Fruit fly (Drosophila melanogaster) whole organism, embryonic: ENCODE data around the gene Sf3b1.

Source experiments
- Antp ChIP-seq: fragments of 200-800 bp; sonication (Bioruptor generic); optimal IDR thresholded peaks from 3 replicates; lab custom pipeline; 2016; ENCODE audit warnings: missing biosample characterization, missing genetic modification characterization
- Asciz ChIP-seq: fragments of 200-800 bp; sonication (Bioruptor generic); optimal IDR thresholded peaks from 2 replicates; lab custom pipeline; 2017; ENCODE audit warnings: missing biosample characterization, mild to moderate bottlenecking, missing genetic modification characterization, missing genetic modification reagents
- Atf-2 ChIP-seq: fragments of 200-800 bp; sonication (Bioruptor generic); optimal IDR thresholded peaks from 2 replicates; lab custom pipeline; 2016; ENCODE audit warnings: missing biosample characterization, missing genetic modification characterization
- Atf3 ChIP-seq: fragments of 200-800 bp; sonication (Bioruptor generic); optimal IDR thresholded peaks from 3 replicates; lab custom pipeline; 2016; ENCODE audit warnings: missing biosample characterization, missing genetic modification characterization
- BEAF-32 ChIP-seq: fragments of 200-800 bp; sonication (Bioruptor generic); optimal IDR thresholded peaks from 3 replicates; lab custom pipeline; 2017; ENCODE audit warnings: missing biosample characterization, missing genetic modification characterization, mild to moderate bottlenecking, moderate library complexity, missing genetic modification reagents
- BtbVII ChIP-seq: fragments of 200-800 bp; sonication (Bioruptor generic); optimal IDR thresholded peaks from 3 replicates; lab custom pipeline; 2017; ENCODE audit warnings: missing biosample characterization, mild to moderate bottlenecking, missing genetic modification characterization
- CG10274 ChIP-seq: fragments of 200-800 bp; sonication (Bioruptor generic); optimal IDR thresholded peaks from 3 replicates; lab custom pipeline; 2017; ENCODE audit warnings: missing biosample characterization, mild to moderate bottlenecking, missing genetic modification characterization
- CG11695 ChIP-seq: fragments of 200-800 bp; sonication (Bioruptor generic); IDR thresholded peaks from 3 replicates; pipeline ENCODE4 v1.3.6; 2022; ENCODE audit warnings: missing biosample characterization, missing genetic modification characterization
- CG11723 ChIP-seq: fragments of 200-800 bp; sonication (Bioruptor generic); optimal IDR thresholded peaks from 2 replicates; lab custom pipeline; 2017; ENCODE audit warnings: missing biosample characterization, mild to moderate bottlenecking, missing genetic modification characterization
- CG1647 ChIP-seq: fragments of 200-800 bp; sonication (Bioruptor generic); optimal IDR thresholded peaks from 3 replicates; lab custom pipeline; 2016; ENCODE audit warnings: missing biosample characterization, missing genetic modification characterization
- CG16779 ChIP-seq: fragments of 200-800 bp; sonication (Bioruptor generic); IDR thresholded peaks from 2 replicates; pipeline ENCODE4 v1.3.6; 2022; ENCODE audit warnings: missing biosample characterization, missing genetic modification characterization
- CG3163 ChIP-seq: fragments of 200-800 bp; sonication (Bioruptor generic); optimal IDR thresholded peaks from 3 replicates; lab custom pipeline; 2016; ENCODE audit warnings: missing biosample characterization, missing genetic modification characterization
- CG3726 ChIP-seq: fragments of 200-800 bp; sonication (Bioruptor generic); IDR thresholded peaks from 3 replicates; pipeline ENCODE4, ENCODE4 v1.3.6; 2022; ENCODE audit warnings: missing biosample characterization, missing genetic modification characterization
- CG4360 ChIP-seq: fragments of 200-800 bp; sonication (Bioruptor generic); IDR thresholded peaks from 2 replicates; pipeline ENCODE4 v1.3.6; 2022; ENCODE audit warnings: missing biosample characterization, missing genetic modification characterization
- CG43689 ChIP-seq: fragments of 200-800 bp; sonication (Bioruptor generic); IDR thresholded peaks from 2 replicates; pipeline ENCODE4 v1.3.6; 2022; ENCODE audit warnings: missing biosample characterization, missing genetic modification characterization
- CG4730 ChIP-seq: fragments of 200-800 bp; sonication (Bioruptor generic); IDR thresholded peaks from 2 replicates; pipeline ENCODE4 v1.3.6; 2022; ENCODE audit warnings: missing biosample characterization, missing genetic modification characterization
- CG6654 ChIP-seq: fragments of 200-800 bp; sonication (Bioruptor generic); optimal IDR thresholded peaks from 2 replicates; lab custom pipeline; 2017; ENCODE audit warnings: missing biosample characterization, mild to moderate bottlenecking, missing genetic modification characterization
- CG7963 ChIP-seq: fragments of 200-800 bp; sonication (Bioruptor generic); IDR thresholded peaks from 3 replicates; pipeline ENCODE4 v1.3.6; 2022; ENCODE audit warnings: missing biosample characterization, missing genetic modification characterization; ENCODE audit not compliant: partially characterized antibody
- CG8281 ChIP-seq: fragments of 200-800 bp; sonication (Bioruptor generic); optimal IDR thresholded peaks from 2 replicates; lab custom pipeline; 2018; ENCODE audit warnings: missing biosample characterization, mild to moderate bottlenecking, missing genetic modification characterization, moderate library complexity
- CoRest ChIP-seq: fragments of 200-800 bp; sonication (Bioruptor generic); optimal IDR thresholded peaks from 3 replicates; lab custom pipeline; 2018; ENCODE audit warnings: missing biosample characterization, mild to moderate bottlenecking, missing genetic modification characterization, moderate library complexity
- Doc2 ChIP-seq: fragments of 200-800 bp; sonication (Bioruptor generic); IDR thresholded peaks from 2 replicates; pipeline ENCODE4 v1.3.6; 2022; ENCODE audit warnings: missing biosample characterization, missing genetic modification characterization
- GATAe ChIP-seq: fragments of 200-800 bp; sonication (Bioruptor generic); conservative IDR thresholded peaks from 2 replicates; pipeline ENCODE4 v1.3.6; 2022; ENCODE audit warnings: missing biosample characterization, missing genetic modification characterization
- HLH4C ChIP-seq: fragments of 200-800 bp; sonication (Bioruptor generic); IDR thresholded peaks from 3 replicates; pipeline ENCODE4 v1.3.6; 2022; ENCODE audit warnings: missing biosample characterization, missing genetic modification characterization; ENCODE audit not compliant: partially characterized antibody
- Hr78 ChIP-seq, 2 experiments: fragments of 200-800 bp in 1 of 2; fragments of >200 bp in 1 of 2; sonication (Bioruptor generic) in 1 of 2; optimal IDR thresholded peaks; 2 replicates each; lab custom pipeline; 2017 to 2019; ENCODE audit warnings: missing biosample characterization in 2 of 2, missing genetic modification characterization in 2 of 2, mild to moderate bottlenecking in 1 of 2, moderate library complexity in 1 of 2
- Ptx1 ChIP-seq: fragments of 200-800 bp; sonication (Bioruptor generic); IDR thresholded peaks from 2 replicates; pipeline ENCODE4 v1.3.6; 2022; ENCODE audit warnings: missing biosample characterization, missing genetic modification characterization
- Rx ChIP-seq: fragments of 200-800 bp; sonication (Bioruptor generic); IDR thresholded peaks from 2 replicates; pipeline ENCODE4 v1.3.6; 2022; ENCODE audit warnings: missing biosample characterization, missing genetic modification characterization
- Scr ChIP-seq: fragments of 200-800 bp; sonication (Bioruptor generic); IDR thresholded peaks from 2 replicates; pipeline ENCODE4 v1.3.6; 2022; ENCODE audit warnings: missing biosample characterization, missing genetic modification characterization; ENCODE audit not compliant: partially characterized antibody
- bcd ChIP-seq: fragments of 200-800 bp; sonication (Bioruptor generic); optimal IDR thresholded peaks from 2 replicates; lab custom pipeline; 2017; ENCODE audit warnings: missing biosample characterization, mild to moderate bottlenecking, missing genetic modification characterization
- chn ChIP-seq: fragments of 200-800 bp; sonication (Bioruptor generic); optimal IDR thresholded peaks from 2 replicates; lab custom pipeline; 2016; ENCODE audit warnings: missing biosample characterization, missing genetic modification characterization
- ci ChIP-seq: fragments of 200-800 bp; sonication (Bioruptor generic); IDR thresholded peaks from 3 replicates; pipeline ENCODE4 v1.3.6; 2022; ENCODE audit warnings: missing biosample characterization, missing genetic modification characterization
- corto ChIP-seq: fragments of 200-800 bp; sonication (Bioruptor generic); optimal IDR thresholded peaks from 2 replicates; lab custom pipeline; 2016; ENCODE audit warnings: missing biosample characterization, mild to moderate bottlenecking, missing genetic modification characterization, moderate library complexity
- crc ChIP-seq: fragments of 200-800 bp; sonication (Bioruptor generic); optimal IDR thresholded peaks from 2 replicates; lab custom pipeline; 2016; ENCODE audit warnings: missing biosample characterization, missing genetic modification characterization
- dimm ChIP-seq: fragments of 200-800 bp; sonication (Bioruptor generic); IDR thresholded peaks from 2 replicates; pipeline ENCODE4 v1.3.6; 2022; ENCODE audit warnings: missing biosample characterization, missing genetic modification characterization
- ewg ChIP-seq: fragments of 200-800 bp; sonication (Bioruptor generic); optimal IDR thresholded peaks from 3 replicates; lab custom pipeline; 2017; ENCODE audit warnings: mild to moderate bottlenecking, missing biosample characterization, missing genetic modification reagents, missing genetic modification characterization
- gcm2 ChIP-seq: fragments of 200-800 bp; sonication (Bioruptor generic); optimal IDR thresholded peaks from 2 replicates; lab custom pipeline; 2016; ENCODE audit warnings: missing biosample characterization, missing genetic modification characterization
- kay ChIP-seq: fragments of 200-800 bp; sonication (Bioruptor generic); optimal IDR thresholded peaks from 2 replicates; lab custom pipeline; 2016; ENCODE audit warnings: missing biosample characterization, missing genetic modification characterization
- klu ChIP-seq: fragments of 200-800 bp; sonication (Bioruptor generic); IDR thresholded peaks from 2 replicates; pipeline ENCODE4 v1.3.6; 2022; ENCODE audit warnings: missing biosample characterization, missing genetic modification characterization
- lab ChIP-seq: fragments of 200-800 bp; sonication (Bioruptor generic); optimal IDR thresholded peaks from 3 replicates; lab custom pipeline; 2017; ENCODE audit warnings: missing biosample characterization, missing genetic modification characterization, mild to moderate bottlenecking, moderate library complexity, missing genetic modification reagents
- lmd ChIP-seq: fragments of 200-800 bp; sonication (Bioruptor generic); IDR thresholded peaks from 2 replicates; pipeline ENCODE4 v1.3.6; 2022; ENCODE audit warnings: missing biosample characterization, missing genetic modification characterization
- lov ChIP-seq, 2 experiments: fragments of 200-800 bp in 1 of 2; fragments of >200 bp in 1 of 2; sonication (Bioruptor generic) in 1 of 2; IDR thresholded peaks in 1 of 2; optimal IDR thresholded peaks in 1 of 2; 2 replicates in 1 of 2; 3 replicates in 1 of 2; pipeline versions ENCODE4 v1.3.6 to Lab custom; 2017 to 2022; ENCODE audit warnings: missing biosample characterization in 1 of 2, missing genetic modification characterization in 1 of 2
- luna ChIP-seq: fragments of 200-800 bp; sonication (Bioruptor generic); optimal IDR thresholded peaks from 2 replicates; lab custom pipeline; 2016; ENCODE audit warnings: missing biosample characterization, missing genetic modification characterization
- nerfin-1 ChIP-seq: fragments of 200-800 bp; sonication (Bioruptor generic); optimal IDR thresholded peaks from 3 replicates; lab custom pipeline; 2019; ENCODE audit warnings: missing biosample characterization, mild to moderate bottlenecking, missing genetic modification characterization, moderate library complexity
- nerfin-2 ChIP-seq: fragments of 200-800 bp; sonication (Bioruptor generic); IDR thresholded peaks from 2 replicates; pipeline ENCODE4 v1.3.6; 2022; ENCODE audit warnings: missing biosample characterization, missing genetic modification characterization; ENCODE audit not compliant: partially characterized antibody
- org-1 ChIP-seq: fragments of 200-800 bp; sonication (Bioruptor generic); optimal IDR thresholded peaks from 2 replicates; lab custom pipeline; 2017; ENCODE audit warnings: missing biosample characterization, missing genetic modification characterization
- sim ChIP-seq: fragments of 200-800 bp; sonication (Bioruptor generic); IDR thresholded peaks from 2 replicates; pipeline ENCODE4 v1.3.6; 2022; ENCODE audit warnings: missing biosample characterization, missing genetic modification characterization
- slp2 ChIP-seq: fragments of 200-800 bp; sonication (Bioruptor generic); optimal IDR thresholded peaks from 2 replicates; lab custom pipeline; 2016; ENCODE audit warnings: missing biosample characterization, missing genetic modification characterization
- tin ChIP-seq: fragments of 200-800 bp; sonication (Bioruptor generic); optimal IDR thresholded peaks from 3 replicates; lab custom pipeline; 2016; ENCODE audit warnings: missing biosample characterization, missing genetic modification characterization
- twi ChIP-seq: fragments of 200-800 bp; optimal IDR thresholded peaks from 2 replicates; lab custom pipeline; 2019; ENCODE audit warnings: missing biosample characterization, mild to moderate bottlenecking, missing genetic modification characterization, moderate library complexity
- zfh2 ChIP-seq: fragments of 200-800 bp; sonication (Bioruptor generic); optimal IDR thresholded peaks from 2 replicates; lab custom pipeline; 2016; ENCODE audit warnings: missing biosample characterization, missing genetic modification characterization

Gene Sf3b1

dm6 chr2L:520331-521000 lies 47.7 kb upstream of the Sf3b1 start (continued):
- no peak for TF ChIP-seq HLH4C
- TF ChIP-seq klu (GFP tag; lab: Robert Waterston, UW): peak; percentile 65
- peak; percentile 49 for TF ChIP-seq gcm2 (GFP tag; lab: Kevin White, UChicago)
- peak; percentile 84 for TF ChIP-seq Atf-2 (GFP tag; lab: Kevin White, UChicago)
- peak; percentile 78 for TF ChIP-seq CG3726 (GFP tag; lab: Robert Waterston, UW)
- peak; percentile 82 for TF ChIP-seq Atf3
- TF ChIP-seq nerfin-2: no peak
- peak; percentile 71 for TF ChIP-seq bcd (GFP tag; lab: Kevin White, UChicago)
- peak; percentile 77 for TF ChIP-seq ewg (GFP tag; lab: Kevin White, UChicago)
- TF ChIP-seq ci: peak; percentile 94
- no peak for TF ChIP-seq CG6654 (GFP tag; lab: Kevin White, UChicago)
- no peak for TF ChIP-seq corto (GFP tag; lab: Kevin White, UChicago)
- TF ChIP-seq nerfin-1 (tag; lab: Kevin White, UChicago): peak; percentile 63
- TF ChIP-seq luna (GFP tag; lab: Kevin White, UChicago): no peak
- peak; percentile 80 for TF ChIP-seq CG1647
- no peak for TF ChIP-seq CG4360 (GFP tag; lab: Robert Waterston, UW)
- TF ChIP-seq lmd (GFP tag; lab: Robert Waterston, UW): peak; percentile 79
- 0 out of 2 replicates have a peak, but pooled peaks have one; percentile 59 for TF ChIP-seq CG16779
- TF ChIP-seq CoRest (tag; lab: Kevin White, UChicago): peak; percentile 91
- TF ChIP-seq CG4730 (GFP tag; lab: Robert Waterston, UW): peak; percentile 77
- peak in 1 of 2 experiments; percentile 80 for TF ChIP-seq Hr78 (GFP tag; optimal IDR thresholded peaks at IDR 0.05; lab: Kevin White, UChicago)
- peak; percentile 82 for TF ChIP-seq org-1 (GFP tag; lab: Kevin White, UChicago)
- peak; percentile 87 for TF ChIP-seq CG11695 (GFP tag; lab: Robert Waterston, UW)
- peak; percentile 86 for TF ChIP-seq tin (GFP tag; lab: Kevin White, UChicago)
- peak; percentile 37 for TF ChIP-seq CG8281 (tag; lab: Kevin White, UChicago)
- TF ChIP-seq slp2 (GFP tag; lab: Kevin White, UChicago): peak; percentile 64
- peak; percentile 86 for TF ChIP-seq Asciz (GFP tag; lab: Kevin White, UChicago)
- TF ChIP-seq lov (optimal IDR thresholded peaks at IDR 0.05; lab: Kevin White, UChicago): no peak
- TF ChIP-seq lov (GFP tag; IDR thresholded peaks at IDR 0.05; lab: Robert Waterston, UW): peak; percentile 74; the same call in 2 of the 3 replicates
- peak; percentile 88 for TF ChIP-seq Ptx1 (GFP tag; lab: Robert Waterston, UW)
- peak; percentile 44 for TF ChIP-seq crc (GFP tag; lab: Kevin White, UChicago)
- no peak for TF ChIP-seq zfh2
- TF ChIP-seq kay (GFP tag; lab: Kevin White, UChicago): peak; percentile 70
- TF ChIP-seq Scr (GFP tag; lab: Robert Waterston, UW): no peak
- TF ChIP-seq lab (GFP tag; lab: Kevin White, UChicago): peak; percentile 73
- TF ChIP-seq CG11723 (GFP tag; lab: Kevin White, UChicago): peak; percentile 72
- TF ChIP-seq Antp: peak; percentile 83
- TF ChIP-seq GATAe: no peak
- peak; percentile 76; the same call in 1 of the 2 replicates for TF ChIP-seq sim (GFP tag; lab: Robert Waterston, UW)
- peak; percentile 89 for TF ChIP-seq Rx (GFP tag; lab: Robert Waterston, UW)
- TF ChIP-seq dimm (GFP tag; lab: Robert Waterston, UW): 0 out of 2 replicates have a peak, but pooled peaks have one; percentile 34
- TF ChIP-seq BtbVII (GFP tag; lab: Kevin White, UChicago): peak; percentile 54
- no peak for TF ChIP-seq BEAF-32 (GFP tag; lab: Kevin White, UChicago)
- peak; percentile 77 for TF ChIP-seq twi (tag; lab: Kevin White, UChicago)
- TF ChIP-seq Doc2 (GFP tag; lab: Robert Waterston, UW): no peak
- peak; percentile 58 for TF ChIP-seq CG43689 (GFP tag; lab: Robert Waterston, UW)
- no peak for TF ChIP-seq CG7963
- TF ChIP-seq CG10274: peak; percentile 27
- TF ChIP-seq CG3163 (GFP tag; lab: Kevin White, UChicago): peak; percentile 39
- TF ChIP-seq chn: peak; percentile 89
